Fruit fly (Drosophila melanogaster) whole organism, embryonic: ENCODE measurements around the gene fbl.
A peak's percentile ranks its signal among the peaks of the same experiment; 100 is the strongest.

Experiments used
- Atf3 ChIP-seq: fragments of 200-800 bp; sonication (Bioruptor generic); optimal IDR thresholded peaks from 3 replicates; lab custom pipeline; 2016; ENCODE audit warnings: missing biosample characterization, missing genetic modification characterization
- BtbVII ChIP-seq: fragments of 200-800 bp; sonication (Bioruptor generic); optimal IDR thresholded peaks from 3 replicates; lab custom pipeline; 2017; ENCODE audit warnings: missing biosample characterization, mild to moderate bottlenecking, missing genetic modification characterization
- Bteb2 ChIP-seq: fragments of 200-800 bp; sonication (Bioruptor generic); optimal IDR thresholded peaks from 2 replicates; lab custom pipeline; 2016; ENCODE audit warnings: missing biosample characterization, missing genetic modification characterization
- CG11696 ChIP-seq: fragments of 200-800 bp; sonication (Bioruptor generic); IDR thresholded peaks from 2 replicates; pipeline ENCODE4 v1.3.6; 2022; ENCODE audit warnings: missing biosample characterization, missing genetic modification characterization
- CG14441 ChIP-seq: fragments of 200-800 bp; sonication (Bioruptor generic); IDR thresholded peaks from 2 replicates; pipeline ENCODE4 v1.3.6; 2022; ENCODE audit warnings: missing biosample characterization, missing genetic modification characterization
- CG15269 ChIP-seq: fragments of 200-800 bp; sonication (Bioruptor generic); optimal IDR thresholded peaks from 2 replicates; lab custom pipeline; 2018; ENCODE audit warnings: missing biosample characterization, mild to moderate bottlenecking, missing genetic modification characterization, moderate library complexity
- CG15601 ChIP-seq: fragments of 200-800 bp; sonication (Bioruptor generic); optimal IDR thresholded peaks from 3 replicates; lab custom pipeline; 2019; ENCODE audit warnings: missing biosample characterization, mild to moderate bottlenecking, missing genetic modification characterization, moderate library complexity
- CG16863 ChIP-seq: fragments of 200-800 bp; sonication (Bioruptor generic); optimal IDR thresholded peaks from 3 replicates; lab custom pipeline; 2016; ENCODE audit warnings: missing biosample characterization, missing genetic modification characterization
- CG18599 ChIP-seq: fragments of 200-800 bp; sonication (Bioruptor generic); optimal IDR thresholded peaks from 3 replicates; lab custom pipeline; 2017; ENCODE audit warnings: missing biosample characterization, missing genetic modification characterization, mild to moderate bottlenecking, moderate library complexity, missing genetic modification reagents
- CG2120 ChIP-seq: fragments of 200-800 bp; sonication (Bioruptor generic); optimal IDR thresholded peaks from 3 replicates; lab custom pipeline; 2016; ENCODE audit warnings: missing biosample characterization, missing genetic modification characterization
- CG2199 ChIP-seq: fragments of 200-800 bp; sonication (Bioruptor generic); IDR thresholded peaks from 3 replicates; pipeline ENCODE4 v1.3.6; 2022; ENCODE audit warnings: missing biosample characterization, missing genetic modification characterization
- CG2678 ChIP-seq: fragments of 200-800 bp; sonication (Bioruptor generic); optimal IDR thresholded peaks from 3 replicates; lab custom pipeline; 2019; ENCODE audit warnings: missing biosample characterization, mild to moderate bottlenecking, missing genetic modification characterization, moderate library complexity
- CG30403 ChIP-seq: fragments of 200-800 bp; sonication (Bioruptor generic); optimal IDR thresholded peaks from 3 replicates; lab custom pipeline; 2016; ENCODE audit warnings: missing biosample characterization, missing genetic modification characterization
- CG32767 ChIP-seq: fragments of 200-800 bp; sonication (Bioruptor generic); IDR thresholded peaks from 2 replicates; pipeline ENCODE4 v1.3.6; 2022; ENCODE audit warnings: missing biosample characterization, missing genetic modification characterization
- CG4617 ChIP-seq: fragments of 200-800 bp; sonication (Bioruptor generic); optimal IDR thresholded peaks from 3 replicates; lab custom pipeline; 2016; ENCODE audit warnings: missing biosample characterization, missing genetic modification characterization, borderline replicate concordance
- CG4707 ChIP-seq: fragments of 200-800 bp; sonication (Bioruptor generic); optimal IDR thresholded peaks from 2 replicates; lab custom pipeline; 2018; ENCODE audit warnings: missing biosample characterization, mild to moderate bottlenecking, missing genetic modification characterization, moderate library complexity
- CG4854 ChIP-seq: fragments of 200-800 bp; sonication (Bioruptor generic); optimal IDR thresholded peaks from 2 replicates; lab custom pipeline; 2016; ENCODE audit warnings: missing biosample characterization, missing genetic modification characterization, inconsistent platforms
- CG9817 ChIP-seq: fragments of 200-800 bp; sonication (Bioruptor generic); optimal IDR thresholded peaks from 2 replicates; lab custom pipeline; 2018; ENCODE audit warnings: missing biosample characterization, mild to moderate bottlenecking, missing genetic modification characterization, moderate library complexity
- CG9876 ChIP-seq: fragments of 200-800 bp; sonication (Bioruptor generic); optimal IDR thresholded peaks from 2 replicates; lab custom pipeline; 2016; ENCODE audit warnings: missing biosample characterization, missing genetic modification characterization
- D19A ChIP-seq: fragments of 200-800 bp; optimal IDR thresholded peaks from 3 replicates; lab custom pipeline; 2019; ENCODE audit warnings: missing biosample characterization, mild to moderate bottlenecking, missing genetic modification characterization, moderate library complexity
- Dbx ChIP-seq: fragments of 200-800 bp; sonication (Bioruptor generic); IDR thresholded peaks from 3 replicates; pipeline ENCODE4 v1.3.6; 2022; ENCODE audit warnings: missing biosample characterization, missing genetic modification characterization
- Dip2 ChIP-seq: fragments of 200-800 bp; sonication (Bioruptor generic); IDR thresholded peaks from 2 replicates; pipeline ENCODE4 v1.3.6; 2022; ENCODE audit warnings: missing biosample characterization, missing genetic modification characterization
- Doc3 ChIP-seq: fragments of 200-800 bp; sonication (Bioruptor generic); IDR thresholded peaks from 3 replicates; pipeline ENCODE4 v1.3.6; 2022; ENCODE audit warnings: missing biosample characterization, missing genetic modification characterization; ENCODE audit not compliant: partially characterized antibody
- Hr51 ChIP-seq, 2 experiments: fragments of 200-800 bp; sonication (Bioruptor generic); optimal IDR thresholded peaks; 2 replicates in 1 of 2; 3 replicates in 1 of 2; lab custom pipeline; 2016 to 2018; ENCODE audit warnings: missing biosample characterization in 2 of 2, missing genetic modification characterization in 2 of 2, mild to moderate bottlenecking in 1 of 2, moderate library complexity in 1 of 2
- Myb ChIP-seq: fragments of 200-800 bp; sonication (Bioruptor generic); optimal IDR thresholded peaks from 2 replicates; lab custom pipeline; 2016; ENCODE audit warnings: missing biosample characterization, missing genetic modification characterization
- PHDP ChIP-seq: fragments of 200-800 bp; sonication (Bioruptor generic); optimal IDR thresholded peaks from 3 replicates; lab custom pipeline; 2018; ENCODE audit warnings: missing biosample characterization, mild to moderate bottlenecking, missing genetic modification characterization, moderate library complexity
- Rx ChIP-seq: fragments of 200-800 bp; sonication (Bioruptor generic); IDR thresholded peaks from 2 replicates; pipeline ENCODE4 v1.3.6; 2022; ENCODE audit warnings: missing biosample characterization, missing genetic modification characterization
- Scr ChIP-seq: fragments of 200-800 bp; sonication (Bioruptor generic); IDR thresholded peaks from 2 replicates; pipeline ENCODE4 v1.3.6; 2022; ENCODE audit warnings: missing biosample characterization, missing genetic modification characterization; ENCODE audit not compliant: partially characterized antibody
- Sox102F ChIP-seq: fragments of 200-800 bp; sonication (Bioruptor generic); optimal IDR thresholded peaks from 2 replicates; lab custom pipeline; 2018; ENCODE audit warnings: missing biosample characterization, mild to moderate bottlenecking, missing genetic modification characterization, moderate library complexity
- Tbp ChIP-seq: fragments of >200 bp; optimal IDR thresholded peaks from 2 replicates; lab custom pipeline; 2018; ENCODE audit warnings: missing biosample characterization, missing genetic modification characterization
- btn ChIP-seq: fragments of 200-800 bp; sonication (Bioruptor generic); optimal IDR thresholded peaks from 2 replicates; lab custom pipeline; 2016; ENCODE audit warnings: missing biosample characterization, missing genetic modification characterization
- cad ChIP-seq: fragments of >200 bp; optimal IDR thresholded peaks from 2 replicates; lab custom pipeline; 2017; ENCODE audit warnings: missing biosample characterization, missing genetic modification characterization
- dan ChIP-seq: fragments of 200-800 bp; sonication (Bioruptor generic); IDR thresholded peaks from 2 replicates; pipeline ENCODE4 v1.3.6; 2022; ENCODE audit warnings: missing biosample characterization, missing genetic modification characterization
- danr ChIP-seq: fragments of 200-800 bp; sonication (Bioruptor generic); IDR thresholded peaks from 2 replicates; pipeline ENCODE4 v1.3.6; 2022; ENCODE audit warnings: missing biosample characterization, missing genetic modification characterization
- dimm ChIP-seq: fragments of 200-800 bp; sonication (Bioruptor generic); IDR thresholded peaks from 2 replicates; pipeline ENCODE4 v1.3.6; 2022; ENCODE audit warnings: missing biosample characterization, missing genetic modification characterization
- dmrt99B ChIP-seq: fragments of 200-800 bp; sonication (Bioruptor generic); optimal IDR thresholded peaks from 2 replicates; lab custom pipeline; 2018; ENCODE audit warnings: missing biosample characterization, mild to moderate bottlenecking, missing genetic modification characterization, moderate library complexity
- fu2 ChIP-seq: fragments of 200-800 bp; sonication (Bioruptor generic); optimal IDR thresholded peaks from 2 replicates; lab custom pipeline; 2016; ENCODE audit warnings: missing biosample characterization, missing genetic modification characterization
- gro ChIP-seq: fragments of 200-800 bp; sonication (Bioruptor generic); optimal IDR thresholded peaks from 2 replicates; lab custom pipeline; 2016; ENCODE audit warnings: missing biosample characterization, missing genetic modification characterization
- hth ChIP-seq: fragments of >200 bp; optimal IDR thresholded peaks from 2 replicates; lab custom pipeline; 2017; ENCODE audit warnings: inconsistent platforms
- lmd ChIP-seq: fragments of 200-800 bp; sonication (Bioruptor generic); IDR thresholded peaks from 2 replicates; pipeline ENCODE4 v1.3.6; 2022; ENCODE audit warnings: missing biosample characterization, missing genetic modification characterization
- mld ChIP-seq: fragments of 200-800 bp; sonication (Bioruptor generic); IDR thresholded peaks from 3 replicates; pipeline ENCODE4 v1.3.6; 2022; ENCODE audit warnings: missing biosample characterization, missing genetic modification characterization; ENCODE audit not compliant: partially characterized antibody
- pnt ChIP-seq: fragments of 200-800 bp; sonication (Bioruptor generic); optimal IDR thresholded peaks from 3 replicates; lab custom pipeline; 2016; ENCODE audit warnings: missing biosample characterization, missing genetic modification characterization
- run ChIP-seq: fragments of 200-800 bp; sonication (Bioruptor generic); optimal IDR thresholded peaks from 3 replicates; lab custom pipeline; 2018; ENCODE audit warnings: missing biosample characterization, mild to moderate bottlenecking, missing genetic modification characterization
- scrt ChIP-seq: fragments of 200-800 bp; sonication (Bioruptor generic); optimal IDR thresholded peaks from 2 replicates; lab custom pipeline; 2018; ENCODE audit warnings: missing biosample characterization, mild to moderate bottlenecking, missing genetic modification characterization, moderate library complexity
- sens ChIP-seq: fragments of 200-800 bp; sonication (Bioruptor generic); peaks from one replicate; lab custom pipeline; 2016; ENCODE audit warnings: missing biosample characterization, missing genetic modification characterization
- slbo ChIP-seq: fragments of 200-800 bp; sonication (Bioruptor generic); IDR thresholded peaks from 2 replicates; pipeline ENCODE4 v1.3.6; 2022; ENCODE audit warnings: missing biosample characterization, missing genetic modification characterization
- ssp ChIP-seq: fragments of 200-800 bp; sonication (Bioruptor generic); IDR thresholded peaks from 2 replicates; pipeline ENCODE4 v1.3.6; 2022; ENCODE audit warnings: missing biosample characterization, missing genetic modification characterization
- tll ChIP-seq, 2 experiments: fragments of 200-800 bp in 1 of 2; fragments of >200 bp in 1 of 2; sonication (Bioruptor generic) in 1 of 2; optimal IDR thresholded peaks; 2 replicates each; lab custom pipeline; 2017 to 2019; ENCODE audit warnings: missing biosample characterization in 2 of 2, missing genetic modification characterization in 2 of 2, mild to moderate bottlenecking in 1 of 2, moderate library complexity in 1 of 2
- trh ChIP-seq: fragments of 200-800 bp; sonication (Bioruptor generic); optimal IDR thresholded peaks from 2 replicates; lab custom pipeline; 2016; ENCODE audit warnings: missing biosample characterization, missing genetic modification characterization
- zfh1 ChIP-seq: fragments of 200-800 bp; sonication (Bioruptor generic); IDR thresholded peaks from 3 replicates; pipeline ENCODE4 v1.3.6; 2022; ENCODE audit warnings: missing biosample characterization, missing genetic modification characterization

The fbl gene

DNA sequence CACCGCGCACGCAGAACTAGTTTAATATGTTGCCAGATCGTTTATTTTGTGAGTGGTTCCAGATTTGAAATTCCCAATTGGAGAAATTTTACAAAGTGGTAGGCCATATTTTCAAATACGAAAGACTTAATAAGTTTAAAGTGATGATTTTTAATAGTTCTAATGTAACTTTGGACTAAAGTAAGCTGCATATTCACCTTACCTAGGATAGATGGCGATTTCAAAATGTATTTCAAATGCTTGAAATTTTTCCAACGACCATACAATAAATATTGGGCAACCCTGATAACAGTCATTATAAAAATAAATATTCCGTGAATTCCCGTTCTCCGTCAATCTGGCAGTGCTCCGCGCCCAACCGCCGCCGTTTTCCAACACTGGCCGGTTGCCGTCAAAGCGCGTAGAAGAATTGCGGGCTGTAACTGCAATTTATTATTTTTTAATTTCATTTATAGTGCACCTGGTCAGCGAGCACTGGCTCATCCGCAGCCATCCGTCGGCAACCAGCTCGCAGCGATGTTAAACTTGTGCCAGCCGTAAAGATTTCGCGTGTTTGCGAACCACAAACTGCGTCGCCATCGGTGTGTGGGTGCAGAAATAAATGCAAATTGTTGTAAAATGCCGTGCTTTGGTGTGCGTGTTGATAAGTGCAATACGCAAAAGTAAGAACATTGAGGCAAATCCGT, 8.2 kb upstream of the fbl start, which contains the start of the genes Ide and RhoBTB (continued):
- TF ChIP-seq dmrt99B (no peak), CG14441 (GFP tag; lab: Robert Waterston, UW) (peak; percentile 75), trh (GFP tag; lab: Kevin White, UChicago) (peak; percentile 65), scrt (no peak), dimm (GFP tag; lab: Robert Waterston, UW) (peak; percentile 47; the same call in 1 of the 2 replicates), hth (lab: Kevin White, UChicago) (no peak), ssp (GFP tag; lab: Robert Waterston, UW) (peak; percentile 67; the same call in 1 of the 2 replicates), D19A (tag; lab: Kevin White, UChicago) (no peak), Myb (GFP tag; lab: Kevin White, UChicago) (peak; percentile 92), Bteb2 (GFP tag; lab: Kevin White, UChicago) (peak; percentile 76), mld (GFP tag; lab: Robert Waterston, UW) (no peak), CG11696 (no peak), CG15269 (tag; lab: Kevin White, UChicago) (peak; percentile 83), run (tag; lab: Kevin White, UChicago) (no peak), tll (GFP tag; optimal IDR thresholded peaks at IDR 0.05; lab: Kevin White, UChicago) (peak in 1 of 2 experiments; percentile 16), CG4854 (GFP tag; lab: Kevin White, UChicago) (peak; percentile 55), CG15601 (tag; lab: Kevin White, UChicago) (no peak), pnt (GFP tag; lab: Kevin White, UChicago) (peak; percentile 91), Sox102F (GFP tag; lab: Kevin White, UChicago) (peak; percentile 73), CG32767 (GFP tag; lab: Robert Waterston, UW) (no peak), Hr51 (GFP tag; optimal IDR thresholded peaks at IDR 0.05; lab: Kevin White, UChicago) (peak in 1 of 2 experiments; percentile 80), danr (GFP tag; lab: Robert Waterston, UW) (peak; percentile 70), CG2199 (GFP tag; lab: Robert Waterston, UW) (no peak), sens (GFP tag; lab: Kevin White, UChicago) (peak; percentile 92), CG9817 (tag; lab: Kevin White, UChicago) (peak; percentile 95), Doc3 (GFP tag; lab: Robert Waterston, UW) (no peak), Dip2 (peak; percentile 31; the same call in 1 of the 2 replicates), CG4617 (GFP tag; lab: Kevin White, UChicago) (peak; percentile 54), Tbp (GFP tag; lab: Kevin White, UChicago) (no peak), lmd (GFP tag; lab: Robert Waterston, UW) (peak; percentile 85), CG4707 (GFP tag; lab: Kevin White, UChicago) (no peak), btn (GFP tag; lab: Kevin White, UChicago) (peak; percentile 12), zfh1 (GFP tag; lab: Robert Waterston, UW) (peak; percentile 48; the same call in 1 of the 3 replicates), dan (GFP tag; lab: Robert Waterston, UW) (no peak), BtbVII (peak; percentile 19), fu2 (GFP tag; lab: Kevin White, UChicago) (peak; percentile 92), CG9876 (GFP tag; lab: Kevin White, UChicago) (peak; percentile 85), PHDP (peak; percentile 78), gro (GFP tag; lab: Kevin White, UChicago) (peak; percentile 84), CG18599 (GFP tag; lab: Kevin White, UChicago) (peak; percentile 80), Atf3 (GFP tag; lab: Kevin White, UChicago) (peak; percentile 77), slbo (peak; percentile 94), cad (no peak), Dbx (GFP tag; lab: Robert Waterston, UW) (peak; percentile 86), CG2120 (peak; percentile 96), CG2678 (tag; lab: Kevin White, UChicago) (peak; percentile 87), Rx (0 out of 2 replicates have a peak, but pooled peaks have one; percentile 41), Scr (GFP tag; lab: Robert Waterston, UW) (0 out of 2 replicates have a peak, but pooled peaks have one; percentile 36), CG30403 (peak; percentile 93), CG16863 (peak; percentile 70)
